Worm (Caenorhabditis elegans): ENCODE results near the gene afmd-2.

DNA sequence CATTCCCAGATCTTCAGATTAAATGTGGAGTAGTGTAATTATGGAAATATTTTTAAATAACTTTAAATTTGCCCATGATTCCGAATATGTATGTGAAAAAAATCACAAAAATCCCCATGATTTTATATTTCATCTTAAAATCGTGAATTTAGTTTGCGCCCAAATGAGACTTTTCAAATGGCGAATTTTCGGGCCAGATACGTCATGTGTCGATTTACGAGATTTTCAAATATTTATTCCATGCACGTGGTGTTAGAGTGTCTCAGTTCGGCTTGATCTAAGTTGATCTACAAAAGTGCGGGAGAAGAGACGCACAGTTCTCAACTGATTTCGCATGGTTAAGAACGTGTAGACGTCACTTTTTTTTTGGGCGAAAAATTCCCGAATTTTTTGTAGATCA is 26.6 kb upstream of the afmd-2 start, which contains the start of gene Y38H8A.1:
- TF ChIP-seq dao-5 (tag; optimal IDR thresholded peaks at IDR 0.05) (no peak), W03F9.2 (tag; optimal IDR thresholded peaks at IDR 0.05) (no peak), him-1 (tag; optimal IDR thresholded peaks at IDR 0.05) (no peak)
